Fruit fly (Drosophila melanogaster): ENCODE measurements around the gene foxo.

- TF ChIP-seq CG8478 (optimal IDR thresholded peaks at IDR 0.05): no peak
- TF ChIP-seq CTCF (optimal IDR thresholded peaks at IDR 0.05): no peak
Measured at dm6 chr3R:14064158-14064969, 7.6 kb downstream of the foxo start.

Measured in S2 (cell line).